Worm (Caenorhabditis elegans) whole organism, L3 larva: Measurements from ENCODE around the gene C01B10.44.
"Not testable (repeated sequence)": the region's sequence is repeated elsewhere in the genome, so short reads cannot be mapped to it uniquely, and the experiment has no call there.

ENCODE experiments used
- ceh-28 ChIP-seq: fragments of 150-350 bp; optimal IDR thresholded peaks from 2 replicates; lab custom pipeline; 2014; ENCODE audit warnings: missing biosample characterization, missing genetic modification reagents, missing genetic modification characterization
- ceh-9 ChIP-seq: sonication (generic microtip); optimal IDR thresholded peaks from 2 replicates; lab custom pipeline; 2018; ENCODE audit warnings: missing biosample characterization, missing genetic modification characterization
- elt-1 ChIP-seq: fragments of 150-350 bp; optimal IDR thresholded peaks from 2 replicates; lab custom pipeline; 2014; ENCODE audit warnings: missing biosample characterization, missing genetic modification characterization
- elt-2 ChIP-seq: sonication (generic microtip); optimal IDR thresholded peaks from 2 replicates; lab custom pipeline; 2016; ENCODE audit warnings: missing genetic modification reagents, mild to moderate bottlenecking, missing genetic modification characterization, missing compliant biosample characterization
- elt-3 ChIP-seq, 3 experiments: fragments of 150-350 bp in 1 of 3; sonication (generic microtip) in 2 of 3; optimal IDR thresholded peaks; 2 replicates in 2 of 3; 4 replicates in 1 of 3; lab custom pipeline; 2014 to 2017; ENCODE audit warnings: missing biosample characterization in 3 of 3, missing genetic modification characterization in 3 of 3
- eor-1 ChIP-seq, 2 experiments: fragments of 150-350 bp; optimal IDR thresholded peaks; 2 replicates each; lab custom pipeline; 2014 to 2018; ENCODE audit warnings: missing biosample characterization in 2 of 2, missing genetic modification characterization in 2 of 2
- fkh-10 ChIP-seq: sonication (generic microtip); optimal IDR thresholded peaks from 2 replicates; lab custom pipeline; 2017; ENCODE audit warnings: missing biosample characterization, missing genetic modification reagents, missing genetic modification characterization
- fkh-2 ChIP-seq: fragments of 150-350 bp; optimal IDR thresholded peaks from 2 replicates; lab custom pipeline; 2014; ENCODE audit warnings: missing biosample characterization, missing genetic modification reagents, missing genetic modification characterization
- fos-1 ChIP-seq: fragments of 150-350 bp; optimal IDR thresholded peaks from 2 replicates; lab custom pipeline; 2014; ENCODE audit warnings: missing biosample characterization, missing genetic modification characterization
- hmg-11 ChIP-seq: sonication (generic microtip); optimal IDR thresholded peaks from 2 replicates; lab custom pipeline; 2016; ENCODE audit warnings: missing genetic modification characterization, missing compliant biosample characterization
- jun-1 ChIP-seq: fragments of 150-350 bp; optimal IDR thresholded peaks from 2 replicates; lab custom pipeline; 2014; ENCODE audit warnings: missing biosample characterization, missing genetic modification reagents, missing genetic modification characterization
- lin-15B ChIP-seq: fragments of 150-350 bp; optimal IDR thresholded peaks from 2 replicates; lab custom pipeline; 2014; ENCODE audit warnings: missing biosample characterization, missing genetic modification characterization
- lsy-12 ChIP-seq: sonication (generic microtip); optimal IDR thresholded peaks from 2 replicates; lab custom pipeline; 2016; ENCODE audit warnings: mild to moderate bottlenecking, missing genetic modification characterization, missing compliant biosample characterization
- mdl-1 ChIP-seq: fragments of 150-350 bp; optimal IDR thresholded peaks from 2 replicates; lab custom pipeline; 2014; ENCODE audit warnings: missing biosample characterization, missing genetic modification characterization
- mml-1 ChIP-seq: fragments of 150-350 bp; sonication (generic microtip); optimal IDR thresholded peaks from 3 replicates; lab custom pipeline; 2014; ENCODE audit warnings: missing biosample characterization, missing genetic modification characterization
- nfya-1 ChIP-seq: sonication (generic microtip); optimal IDR thresholded peaks from 2 replicates; lab custom pipeline; 2017; ENCODE audit warnings: missing genetic modification characterization, mild to moderate bottlenecking, missing compliant biosample characterization, antibody characterized with exemption, moderate library complexity; ENCODE audit not compliant: insufficient read depth
- nhr-11 ChIP-seq: fragments of 150-350 bp; optimal IDR thresholded peaks from 2 replicates; lab custom pipeline; 2014; ENCODE audit warnings: missing biosample characterization, missing genetic modification characterization
- nhr-237 ChIP-seq: fragments of 150-350 bp; optimal IDR thresholded peaks from 2 replicates; lab custom pipeline; 2014; ENCODE audit warnings: missing biosample characterization, missing genetic modification characterization
- nhr-25 ChIP-seq: sonication (generic microtip); optimal IDR thresholded peaks from 2 replicates; lab custom pipeline; 2017; ENCODE audit warnings: missing biosample characterization, missing genetic modification characterization
- nhr-28 ChIP-seq: fragments of 150-350 bp; optimal IDR thresholded peaks from 2 replicates; lab custom pipeline; 2014; ENCODE audit warnings: missing biosample characterization, missing genetic modification characterization
- nhr-67 ChIP-seq: fragments of 150-350 bp; optimal IDR thresholded peaks from 2 replicates; lab custom pipeline; 2014; ENCODE audit warnings: missing biosample characterization, missing genetic modification characterization
- nhr-76 ChIP-seq: fragments of 150-350 bp; sonication (generic microtip); optimal IDR thresholded peaks from 5 replicates; lab custom pipeline; 2014; ENCODE audit warnings: missing biosample characterization, missing genetic modification characterization
- nhr-77 ChIP-seq: fragments of 150-350 bp; optimal IDR thresholded peaks from 2 replicates; lab custom pipeline; 2014; ENCODE audit warnings: missing biosample characterization, missing genetic modification characterization
- pha-4 ChIP-seq: fragments of 150-350 bp; optimal IDR thresholded peaks from 2 replicates; lab custom pipeline; 2014; ENCODE audit warnings: missing biosample characterization, missing genetic modification reagents, missing genetic modification characterization
- pqm-1 ChIP-seq: fragments of 150-350 bp; optimal IDR thresholded peaks from 2 replicates; lab custom pipeline; 2017; ENCODE audit warnings: missing biosample characterization, missing genetic modification characterization, inconsistent platforms
- tbx-2 ChIP-seq: sonication (generic microtip); optimal IDR thresholded peaks from 2 replicates; lab custom pipeline; 2016; ENCODE audit warnings: mild to moderate bottlenecking, missing genetic modification characterization, missing compliant biosample characterization
- unc-39 ChIP-seq: sonication (generic microtip); optimal IDR thresholded peaks from 4 replicates; lab custom pipeline; 2017; ENCODE audit warnings: missing biosample characterization, missing genetic modification characterization
- unc-62 ChIP-seq: fragments of 150-350 bp; sonication (generic microtip); optimal IDR thresholded peaks from 4 replicates; lab custom pipeline; 2014; ENCODE audit warnings: missing biosample characterization, missing genetic modification reagents, missing genetic modification characterization
- zag-1 ChIP-seq: fragments of 150-350 bp; optimal IDR thresholded peaks from 2 replicates; lab custom pipeline; 2014; ENCODE audit warnings: missing biosample characterization, missing genetic modification characterization

The C01B10.44 gene

ce11 chrIV:6597298-6597697 lies 26.2 kb upstream of the C01B10.44 start, which contains the start of gene F38A5.6:
TSS of gene F38A5.6 (minus strand) at chrIV:6597398.
- TF ChIP-seq elt-3 (tag; optimal IDR thresholded peaks at IDR 0.05; lab: Kevin White, UChicago) (no peak), unc-62 (GFP tag; lab: Kevin White, UChicago) (no peak), nhr-76 (tag; lab: Kevin White, UChicago) (no peak), hmg-11 (no peak), pqm-1 (tag; lab: Kevin White, UChicago) (no peak), fkh-2 (tag; lab: Kevin White, UChicago) (no peak), nhr-11 (tag; lab: Kevin White, UChicago) (no peak)

- not testable (repeated sequence) for TF ChIP-seq mml-1 (tag; lab: Kevin White, UChicago); elt-1; lsy-12 (tag; lab: Kevin White, UChicago)
Observed at ce11 chrIV:6597918-6598317, 25.6 kb upstream of the C01B10.44 start, which contains the start of gene nspb-4. TSS of gene nspb-4 (plus strand) at chrIV:6598218.

ce11 chrIV:6598740-6599139 lies 24.8 kb upstream of the C01B10.44 start, which contains the start of gene nspb-5:
TSS of gene nspb-5 (plus strand) at chrIV:6599040.
- TF ChIP-seq ceh-9 (tag; lab: Kevin White, UChicago); fos-1 (tag; lab: Kevin White, UChicago); fkh-10 (GFP tag; lab: Kevin White, UChicago): not testable (repeated sequence)

DNA sequence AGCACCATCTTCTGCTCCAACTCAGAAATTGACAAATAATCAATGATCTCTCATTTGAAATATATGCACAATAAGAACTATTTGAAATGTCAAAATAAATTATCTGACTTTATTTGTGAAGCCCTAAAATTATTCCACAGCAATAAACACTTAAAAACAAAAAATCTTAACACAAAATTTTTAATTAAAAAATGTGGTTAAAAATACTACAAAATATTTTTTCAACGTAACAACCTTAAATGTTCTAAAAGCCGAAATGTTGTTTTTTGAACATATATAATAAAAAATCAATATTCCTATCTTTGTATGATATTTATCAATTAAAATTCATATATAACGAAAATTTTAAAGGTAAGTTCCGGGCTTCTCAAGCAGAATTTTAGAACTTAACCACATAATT lies 24.0 kb upstream of the C01B10.44 start, which contains the start of gene F38A5.8:
Gene F38A5.8 (plus strand): TSS at position 301 of the 400 bp plus-strand sequence.
- TF ChIP-seq tbx-2 (tag; lab: Kevin White, UChicago), result no peak
- no peak for TF ChIP-seq mdl-1 (tag; lab: Kevin White, UChicago)
- no peak for TF ChIP-seq elt-2 (tag; lab: Kevin White, UChicago)
- no peak for TF ChIP-seq elt-1
- no peak for TF ChIP-seq nhr-25 (tag; lab: Kevin White, UChicago)
- TF ChIP-seq lin-15B (tag; lab: Kevin White, UChicago), result no peak
- no peak for TF ChIP-seq nhr-28 (tag; lab: Kevin White, UChicago)
- TF ChIP-seq nhr-76 (tag; lab: Kevin White, UChicago), result no peak
- no peak for TF ChIP-seq eor-1 (tag; optimal IDR thresholded peaks at IDR 0.05; lab: Kevin White, UChicago)
- no peak for TF ChIP-seq zag-1
- TF ChIP-seq nhr-77 (tag; lab: Kevin White, UChicago), result no peak
- TF ChIP-seq jun-1, result no peak
- TF ChIP-seq unc-39, result no peak
- TF ChIP-seq nhr-237 (tag; lab: Kevin White, UChicago), result no peak
- TF ChIP-seq, all 47 proteins: peak for 0

DNA sequence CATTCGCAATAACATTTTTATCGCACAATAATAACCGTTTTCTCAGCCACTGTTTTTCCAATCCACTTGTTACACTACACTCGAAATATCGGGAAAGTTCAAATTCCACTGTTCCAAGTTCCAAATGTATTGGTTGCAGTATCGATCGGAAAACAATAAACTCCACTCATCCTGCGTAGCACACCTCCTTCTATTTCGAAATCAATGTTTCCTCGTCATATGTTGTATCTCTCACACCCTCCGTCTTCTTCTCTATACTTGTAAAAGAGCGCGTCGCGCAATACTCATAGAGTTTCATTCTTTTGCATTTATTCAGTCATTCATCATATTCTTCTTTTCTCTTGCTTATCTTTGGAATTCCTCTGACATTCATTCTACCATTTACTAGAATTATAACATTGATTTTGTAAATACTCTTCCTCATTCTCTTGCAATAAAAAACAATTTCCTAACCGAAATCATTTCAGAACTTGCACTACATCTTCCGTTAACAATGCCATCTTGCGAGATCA lies 22.2 kb upstream of the C01B10.44 start, which contains the start of gene sup-36:
Gene sup-36 (plus strand): TSS at position 462 of the 512 bp plus-strand sequence.
- TF ChIP-seq hmg-11, result peak; percentile 20
- peak; percentile 40 for TF ChIP-seq nfya-1 (tag; lab: Kevin White, UChicago)
- TF ChIP-seq pha-4 (tag; lab: Kevin White, UChicago), result peak; percentile 3
- TF ChIP-seq mdl-1 (tag; lab: Kevin White, UChicago), result no peak
- TF ChIP-seq lin-15B (tag; lab: Kevin White, UChicago), result no peak
- TF ChIP-seq ceh-28, result peak; percentile 64

DNA sequence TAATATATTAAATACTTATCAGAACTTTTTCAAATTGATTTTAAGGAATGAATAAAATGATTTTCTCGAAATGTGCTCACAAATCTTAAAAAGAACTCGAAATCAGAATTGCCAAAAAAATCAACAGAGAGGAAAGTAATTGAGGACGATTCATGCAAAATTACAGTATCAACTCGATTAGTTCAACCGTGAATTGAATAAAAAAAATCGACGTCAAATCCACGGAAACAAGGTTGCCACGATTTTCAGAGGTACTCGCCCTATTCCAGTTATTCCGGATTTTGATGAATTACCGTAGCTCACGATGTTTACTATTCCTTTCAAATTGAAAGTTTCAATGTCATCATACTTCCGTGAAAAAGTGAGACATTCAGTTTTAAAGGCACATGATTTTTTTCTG lies 21.1 kb upstream of the C01B10.44 start, which contains the start of gene F15B10.3:
Gene F15B10.3 (plus strand): TSS at position 301 of the 400 bp plus-strand sequence.
- TF ChIP-seq nhr-237 (tag; lab: Kevin White, UChicago) (no peak), ceh-9 (tag; lab: Kevin White, UChicago) (no peak)

ce11 chrIV:6603549-6603948 lies 19.9 kb upstream of the C01B10.44 start:
- no peak for TF ChIP-seq nhr-67 (tag; lab: Kevin White, UChicago)
- TF ChIP-seq jun-1, result no peak
